Worm (Caenorhabditis elegans): Measurements from ENCODE around the gene ucr-2.3.

- TF ChIP-seq ztf-11 (tag; optimal IDR thresholded peaks at IDR 0.05) (no peak), unc-39 (tag; optimal IDR thresholded peaks at IDR 0.05) (no peak), lin-13 (tag; optimal IDR thresholded peaks at IDR 0.05) (no peak), bed-3 (GFP tag; optimal IDR thresholded peaks at IDR 0.05) (no peak), mep-1 (tag; optimal IDR thresholded peaks at IDR 0.05) (no peak), nhr-28 (tag; optimal IDR thresholded peaks at IDR 0.05) (no peak), elt-3 (tag; optimal IDR thresholded peaks at IDR 0.05) (no peak), nhr-237 (tag; optimal IDR thresholded peaks at IDR 0.05) (no peak), snpc-4 (tag; optimal IDR thresholded peaks at IDR 0.05) (no peak)
These were observed 19.8 kb upstream of the ucr-2.3 start, which contains the start of gene exos-4.2 for ce11 chrIII:859898-860297.

All from whole organism, mixed stage, embryonic.